Worm (Caenorhabditis elegans): ENCODE results near the gene Y45G5AM.7.

Y45G5AM.7 gene

ce11 chrV:4189618-4190017 lies 19.6 kb upstream of the Y45G5AM.7 start:
- TF ChIP-seq nhr-102 (tag; optimal IDR thresholded peaks at IDR 0.05) (peak; percentile 38), nhr-10 (tag; optimal IDR thresholded peaks at IDR 0.05) (no peak)

- peak; percentile 33 for TF ChIP-seq hlh-30 (tag; optimal IDR thresholded peaks at IDR 0.05; ENCODE audit: insufficient read depth)
- no peak for TF ChIP-seq Y5F2A.4 (GFP tag; optimal IDR thresholded peaks at IDR 0.05)
- TF ChIP-seq ceh-44 (GFP tag; IDR thresholded peaks at IDR 0.05), result no peak
- TF ChIP-seq dve-1 (tag; optimal IDR thresholded peaks at IDR 0.05; ENCODE audit: insufficient read depth), result peak; percentile 10
- TF ChIP-seq attf-4 (tag; optimal IDR thresholded peaks at IDR 0.05), result no peak
- no peak for TF ChIP-seq ceh-32 (tag; optimal IDR thresholded peaks at IDR 0.05; ENCODE audit: poor library complexity)
- TF ChIP-seq mdl-1 (tag; optimal IDR thresholded peaks at IDR 0.05), result no peak
- TF ChIP-seq snpc-4 (tag; optimal IDR thresholded peaks at IDR 0.05), result no peak
- no peak for TF ChIP-seq nhr-6 (tag; optimal IDR thresholded peaks at IDR 0.05)
- TF ChIP-seq nhr-28 (tag; optimal IDR thresholded peaks at IDR 0.05), result peak; percentile 57
- TF ChIP-seq Y48G9A.11 (GFP tag; IDR thresholded peaks at IDR 0.05), result no peak
- no peak for TF ChIP-seq ceh-62 (tag; optimal IDR thresholded peaks at IDR 0.05)
- no peak for TF ChIP-seq nhr-42 (GFP tag; IDR thresholded peaks at IDR 0.05)
- peak in 1 of 2 experiments; percentile 81 for TF ChIP-seq unc-62 (GFP tag; optimal IDR thresholded peaks at IDR 0.05 in 1 of 2)
- TF ChIP-seq unc-62 (tag; optimal IDR thresholded peaks at IDR 0.05), result no peak
These were observed 17.1 kb upstream of the Y45G5AM.7 start, which contains the start of gene nhr-114 for ce11 chrV:4187144-4187485. Gene nhr-114 (plus strand): TSS chrV:4187202.

- TF ChIP-seq mxl-3 (GFP tag; optimal IDR thresholded peaks at IDR 0.05) (peak; percentile 97), duxl-1 (tag; optimal IDR thresholded peaks at IDR 0.05; ENCODE audit: poor library complexity) (peak; percentile 36), nhr-77 (tag; optimal IDR thresholded peaks at IDR 0.05) (no peak), Y48G9A.11 (GFP tag; IDR thresholded peaks at IDR 0.05) (no peak), dmd-6 (GFP tag; IDR thresholded peaks at IDR 0.05) (peak; percentile 82), hmg-1.1 (GFP tag; IDR thresholded peaks at IDR 0.05) (no peak), ceh-44 (GFP tag; IDR thresholded peaks at IDR 0.05) (no peak), hlh-30 (tag; optimal IDR thresholded peaks at IDR 0.05; ENCODE audit: insufficient read depth) (peak; percentile 68), nhr-28 (tag; optimal IDR thresholded peaks at IDR 0.05) (peak; percentile 20), dve-1 (tag; optimal IDR thresholded peaks at IDR 0.05; ENCODE audit: insufficient read depth) (no peak), arid-1 (GFP tag; conservative IDR thresholded peaks at IDR 0.05) (0 out of 2 replicates have a peak, but pooled peaks have one; percentile 33), ZK337.2 (GFP tag; IDR thresholded peaks at IDR 0.05) (no peak), daf-16 (GFP tag; optimal IDR thresholded peaks at IDR 0.05) (no peak), daf-16 (tag; optimal IDR thresholded peaks at IDR 0.05) (peak; percentile 38), daf-8 (GFP tag; IDR thresholded peaks at IDR 0.05) (no peak), ama-1 (optimal IDR thresholded peaks at IDR 0.05) (no peak), nhr-41 (GFP tag; IDR thresholded peaks at IDR 0.05) (no peak), dmd-9 (GFP tag; IDR thresholded peaks at IDR 0.05) (no peak), lim-7 (GFP tag; IDR thresholded peaks at IDR 0.05) (0 out of 2 replicates have a peak, but pooled peaks have one; percentile 43), lin-15B (tag; optimal IDR thresholded peaks at IDR 0.05) (no peak), nhr-102 (tag; optimal IDR thresholded peaks at IDR 0.05) (peak; percentile 35), ctbp-1 (GFP tag; IDR thresholded peaks at IDR 0.05) (no peak), lin-38 (GFP tag; IDR thresholded peaks at IDR 0.05) (peak; percentile 37; the same call in 1 of the 2 replicates), snpc-1.2 (GFP tag; IDR thresholded peaks at IDR 0.05) (no peak), pqm-1 (tag; optimal IDR thresholded peaks at IDR 0.05) (no peak), lin-1 (GFP tag; IDR thresholded peaks at IDR 0.05) (peak; percentile 32; the same call in 1 of the 2 replicates), php-3 (GFP tag; IDR thresholded peaks at IDR 0.05) (0 out of 2 replicates have a peak, but pooled peaks have one; percentile 14), spr-3 (GFP tag; optimal IDR thresholded peaks at IDR 0.05) (peak; percentile 5), aha-1 (tag) (no peak), mdt-29 (GFP tag; IDR thresholded peaks at IDR 0.05) (0 out of 2 replicates have a peak, but pooled peaks have one; percentile 34), mdl-1 (tag; optimal IDR thresholded peaks at IDR 0.05) (peak; percentile 31 to 53), set-16 (GFP tag; IDR thresholded peaks at IDR 0.05) (peak; percentile 47), zip-11 (GFP tag; IDR thresholded peaks at IDR 0.05) (no peak), nhr-10 (tag; optimal IDR thresholded peaks at IDR 0.05) (no peak), mxl-2 (GFP tag; conservative IDR thresholded peaks at IDR 0.05) (no peak), pha-4 (GFP tag; IDR thresholded peaks at IDR 0.05) (peak; percentile 45), pha-4 (tag; optimal IDR thresholded peaks at IDR 0.05) (no peak)
These were observed 16.6 kb upstream of the Y45G5AM.7 start for ce11 chrV:4186453-4187143.
